Worm (Caenorhabditis elegans) whole organism, L2 larva: ENCODE data around the gene syx-5.
A peak's percentile ranks its signal among the peaks of the same experiment; 100 is the strongest.

ENCODE experiments used
- ZK546.5 ChIP-seq: sonication (generic microtip); optimal IDR thresholded peaks from 2 replicates; lab custom pipeline; 2017; ENCODE audit warnings: missing biosample characterization, missing genetic modification characterization
- blmp-1 ChIP-seq: sonication (generic microtip); optimal IDR thresholded peaks from 2 replicates; lab custom pipeline; 2017; ENCODE audit warnings: missing genetic modification characterization, mild to moderate bottlenecking, missing compliant biosample characterization, antibody characterized with exemption, moderate library complexity; ENCODE audit not compliant: insufficient read depth
- ceh-82 ChIP-seq: fragments of 150-350 bp; optimal IDR thresholded peaks from 2 replicates; lab custom pipeline; 2014; ENCODE audit warnings: missing biosample characterization, missing genetic modification characterization
- lin-11 ChIP-seq: fragments of 150-350 bp; sonication (generic microtip); optimal IDR thresholded peaks from 2 replicates; lab custom pipeline; 2014; ENCODE audit warnings: missing biosample characterization, missing genetic modification characterization, inconsistent platforms, mixed read lengths
- lin-39 ChIP-seq: fragments of 150-350 bp; optimal IDR thresholded peaks from 2 replicates; lab custom pipeline; 2014; ENCODE audit warnings: missing biosample characterization, missing genetic modification reagents, missing genetic modification characterization
- skn-1 ChIP-seq: sonication (generic microtip); optimal IDR thresholded peaks from 2 replicates; lab custom pipeline; 2017; ENCODE audit warnings: missing biosample characterization, missing genetic modification characterization
- sma-9 ChIP-seq, 2 experiments: fragments of 150-350 bp in 1 of 2; sonication (generic microtip) in 1 of 2; optimal IDR thresholded peaks; 2 replicates each; lab custom pipeline; 2014 to 2016; ENCODE audit warnings: missing genetic modification characterization in 2 of 2, mild to moderate bottlenecking in 1 of 2, missing biosample characterization in 1 of 2, missing compliant biosample characterization in 1 of 2, missing genetic modification reagents in 1 of 2, moderate library complexity in 1 of 2
- unc-39 ChIP-seq: fragments of 150-350 bp; optimal IDR thresholded peaks from 2 replicates; lab custom pipeline; 2014; ENCODE audit warnings: missing biosample characterization, missing genetic modification characterization
- unc-55 ChIP-seq: fragments of 150-350 bp; sonication (generic microtip); optimal IDR thresholded peaks from 3 replicates; lab custom pipeline; 2014; ENCODE audit warnings: missing biosample characterization, missing genetic modification reagents, missing genetic modification characterization
- ztf-11 ChIP-seq: sonication (generic microtip); optimal IDR thresholded peaks from 2 replicates; lab custom pipeline; 2017; ENCODE audit warnings: missing biosample characterization, missing genetic modification characterization
- ztf-4 ChIP-seq: fragments of 150-350 bp; optimal IDR thresholded peaks from 2 replicates; lab custom pipeline; 2014; ENCODE audit warnings: missing biosample characterization, missing genetic modification characterization

DNA sequence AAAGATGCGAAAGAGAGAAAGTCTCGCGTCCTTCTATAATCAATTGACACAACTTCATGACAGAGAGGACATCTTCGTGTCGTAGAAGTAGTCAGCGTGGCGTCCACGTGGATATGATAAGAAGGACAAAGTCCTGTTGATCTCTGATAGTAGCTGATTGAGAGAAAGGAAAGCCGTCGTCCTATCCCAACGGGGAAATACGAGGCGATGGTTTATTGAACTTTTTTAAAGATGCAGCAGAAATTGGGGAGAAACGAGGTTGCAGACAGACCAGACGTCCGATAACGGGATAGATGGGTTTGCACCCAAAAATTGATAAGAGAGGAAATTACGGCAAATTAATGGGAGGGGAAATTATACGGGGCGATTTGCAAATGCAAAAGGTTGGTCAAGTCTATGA, 37.8 kb downstream of the syx-5 start:
- TF ChIP-seq ceh-82 (no peak), ztf-11 (tag; lab: Kevin White, UChicago) (no peak), lin-11 (tag; lab: Kevin White, UChicago) (no peak), ztf-4 (tag; lab: Kevin White, UChicago) (no peak), unc-39 (no peak), ZK546.5 (tag; lab: Kevin White, UChicago) (no peak), skn-1 (tag; lab: Kevin White, UChicago) (no peak), blmp-1 (tag; lab: Kevin White, UChicago) (peak; percentile 97), sma-9 (GFP tag; optimal IDR thresholded peaks at IDR 0.05; lab: Kevin White, UChicago) (peak; percentile 99), sma-9 (tag; optimal IDR thresholded peaks at IDR 0.05; lab: Kevin White, UChicago) (peak; percentile 15), unc-55 (GFP tag; lab: Kevin White, UChicago) (no peak), lin-39 (no peak)
